Worm (Caenorhabditis elegans): ENCODE measurements around the gene T21B10.3.

The T21B10.3 gene

DNA sequence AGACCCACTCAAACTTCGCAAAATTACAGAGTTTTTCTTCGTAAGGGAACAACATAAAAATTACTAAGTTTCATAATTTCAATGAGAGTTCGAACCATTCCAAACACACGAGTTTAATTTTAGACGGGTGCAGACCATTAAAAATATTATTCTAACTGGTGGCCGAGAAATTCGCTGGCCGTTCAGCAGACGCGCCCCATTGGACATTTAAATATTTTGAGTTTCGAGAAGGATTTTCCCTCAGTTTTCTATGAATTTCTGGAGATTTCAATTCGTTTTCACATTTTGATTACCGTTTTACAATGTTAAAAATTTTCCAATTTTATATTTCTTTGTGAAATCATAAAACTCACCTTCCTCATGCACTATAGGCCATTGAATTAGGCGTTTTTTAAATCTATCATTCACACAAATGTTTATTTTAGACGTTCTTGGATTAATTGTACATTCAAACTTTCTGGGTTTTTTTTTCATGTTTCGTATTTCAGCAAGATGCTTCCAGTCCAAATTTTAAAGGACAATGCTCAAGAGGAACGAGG lies 6.9 kb upstream of the T21B10.3 start, which contains the start of gene cct-2 (continued):
- TF ChIP-seq swsn-7 (tag; optimal IDR thresholded peaks at IDR 0.05) (peak; percentile 31), sup-37 (GFP tag; optimal IDR thresholded peaks at IDR 0.05) (no peak), xbp-1 (tag; optimal IDR thresholded peaks at IDR 0.05) (peak; percentile 50), nhr-77 (tag; optimal IDR thresholded peaks at IDR 0.05) (no peak), alr-1 (tag; optimal IDR thresholded peaks at IDR 0.05; ENCODE audit: borderline replicate concordance) (no peak), F16B12.6 (tag; optimal IDR thresholded peaks at IDR 0.05) (no peak), nhr-85 (tag) (peak; percentile 66), jun-1 (tag; optimal IDR thresholded peaks at IDR 0.05) (no peak), elt-2 (tag; optimal IDR thresholded peaks at IDR 0.05) (no peak), nhr-47 (tag; optimal IDR thresholded peaks at IDR 0.05) (peak; percentile 38), ztf-4 (tag; optimal IDR thresholded peaks at IDR 0.05) (no peak)

DNA sequence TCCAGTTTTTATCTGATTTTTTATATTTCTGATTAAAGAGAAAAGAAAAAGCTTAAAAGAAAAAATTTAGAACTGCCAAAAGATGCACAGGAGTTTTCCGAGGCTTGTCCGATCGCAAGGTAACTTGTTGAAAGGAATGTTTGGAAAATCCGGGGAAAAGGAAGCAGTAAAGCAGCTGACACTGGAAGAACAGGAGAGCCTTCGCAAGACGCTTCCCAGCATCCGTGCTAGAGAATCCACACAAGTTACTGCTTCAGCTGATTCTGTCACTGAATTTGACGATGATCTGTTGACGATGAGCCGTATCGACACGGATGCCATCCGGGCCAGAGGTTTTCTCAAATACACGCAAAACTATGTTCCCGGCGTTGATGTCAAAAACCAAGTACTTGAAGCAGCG lies 4.4 kb upstream of the T21B10.3 start, which contains the start of gene mrpl-50:
TSS of gene mrpl-50 (plus strand) at position 71 of the 400 bp plus-strand sequence.
- TF ChIP-seq lir-3 (tag; optimal IDR thresholded peaks at IDR 0.05; ENCODE audit: poor library complexity) (no peak), grh-1 (GFP tag; IDR thresholded peaks at IDR 0.05) (no peak), zag-1 (tag; optimal IDR thresholded peaks at IDR 0.05) (no peak), nhr-19 (GFP tag; conservative IDR thresholded peaks at IDR 0.05) (no peak), C16A3.4 (tag; optimal IDR thresholded peaks at IDR 0.05) (no peak), efl-1 (optimal IDR thresholded peaks at IDR 0.05) (no peak), efl-1 (GFP tag; optimal IDR thresholded peaks at IDR 0.05 in 1 of 2) (peak in 1 of 2 experiments; percentile 78), nhr-20 (tag; optimal IDR thresholded peaks at IDR 0.05) (no peak), ama-1 (optimal IDR thresholded peaks at IDR 0.05) (no peak), nhr-47 (tag; optimal IDR thresholded peaks at IDR 0.05) (no peak), sup-37 (GFP tag; optimal IDR thresholded peaks at IDR 0.05) (no peak), dsc-1 (tag; optimal IDR thresholded peaks at IDR 0.05) (peak; percentile 6), ces-1 (GFP tag; optimal IDR thresholded peaks at IDR 0.05) (no peak)

DNA sequence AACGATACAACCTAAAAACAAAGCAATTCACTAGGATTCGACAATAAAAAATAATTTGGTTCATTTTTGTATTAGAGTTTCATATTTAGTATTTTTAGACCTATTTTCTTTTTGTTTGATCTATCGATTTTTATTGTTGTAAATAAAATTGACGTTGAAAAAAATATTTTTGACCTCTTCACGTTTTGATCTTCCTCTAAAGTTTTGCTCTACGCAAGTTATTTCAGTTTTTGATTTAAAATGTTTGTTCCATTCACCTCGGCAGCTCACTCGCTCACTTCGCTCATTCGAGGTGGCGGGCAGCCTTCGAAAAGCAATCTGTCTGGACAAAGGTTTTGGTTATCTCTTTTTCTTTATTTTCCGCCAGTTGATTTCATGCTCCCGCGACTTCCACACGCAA lies 3.4 kb upstream of the T21B10.3 start, which contains the start of gene enol-1:
TSS of gene enol-1 (plus strand) at position 235 of the 400 bp plus-strand sequence.
- no peak for TF ChIP-seq grh-1 (GFP tag; IDR thresholded peaks at IDR 0.05)
- no peak for TF ChIP-seq mdl-1 (tag; optimal IDR thresholded peaks at IDR 0.05)
- TF ChIP-seq lsy-2 (tag; optimal IDR thresholded peaks at IDR 0.05), result no peak
- no peak for TF ChIP-seq nhr-85 (tag)
- no peak for TF ChIP-seq ces-1 (GFP tag; optimal IDR thresholded peaks at IDR 0.05)
- TF ChIP-seq unc-98 (GFP tag; IDR thresholded peaks at IDR 0.05), result no peak
- TF ChIP-seq lin-39 (tag; optimal IDR thresholded peaks at IDR 0.05), result no peak
- TF ChIP-seq nhr-76 (tag; optimal IDR thresholded peaks at IDR 0.05), result no peak
- TF ChIP-seq ets-5 (GFP tag; IDR thresholded peaks at IDR 0.05), result no peak
- TF ChIP-seq nhr-47 (tag; optimal IDR thresholded peaks at IDR 0.05), result no peak
- TF ChIP-seq nhr-237 (tag; optimal IDR thresholded peaks at IDR 0.05), result no peak
- TF ChIP-seq pag-3 (tag; optimal IDR thresholded peaks at IDR 0.05; ENCODE audit: borderline replicate concordance, insufficient read depth), result no peak
- no peak for TF ChIP-seq ceh-82 (tag; optimal IDR thresholded peaks at IDR 0.05)
- no peak for TF ChIP-seq mep-1 (tag; optimal IDR thresholded peaks at IDR 0.05)
- TF ChIP-seq ama-1 (optimal IDR thresholded peaks at IDR 0.05), result no peak
- no peak for TF ChIP-seq nhr-19 (GFP tag; conservative IDR thresholded peaks at IDR 0.05)
- no peak for TF ChIP-seq ceh-88 (GFP tag; IDR thresholded peaks at IDR 0.05)

DNA sequence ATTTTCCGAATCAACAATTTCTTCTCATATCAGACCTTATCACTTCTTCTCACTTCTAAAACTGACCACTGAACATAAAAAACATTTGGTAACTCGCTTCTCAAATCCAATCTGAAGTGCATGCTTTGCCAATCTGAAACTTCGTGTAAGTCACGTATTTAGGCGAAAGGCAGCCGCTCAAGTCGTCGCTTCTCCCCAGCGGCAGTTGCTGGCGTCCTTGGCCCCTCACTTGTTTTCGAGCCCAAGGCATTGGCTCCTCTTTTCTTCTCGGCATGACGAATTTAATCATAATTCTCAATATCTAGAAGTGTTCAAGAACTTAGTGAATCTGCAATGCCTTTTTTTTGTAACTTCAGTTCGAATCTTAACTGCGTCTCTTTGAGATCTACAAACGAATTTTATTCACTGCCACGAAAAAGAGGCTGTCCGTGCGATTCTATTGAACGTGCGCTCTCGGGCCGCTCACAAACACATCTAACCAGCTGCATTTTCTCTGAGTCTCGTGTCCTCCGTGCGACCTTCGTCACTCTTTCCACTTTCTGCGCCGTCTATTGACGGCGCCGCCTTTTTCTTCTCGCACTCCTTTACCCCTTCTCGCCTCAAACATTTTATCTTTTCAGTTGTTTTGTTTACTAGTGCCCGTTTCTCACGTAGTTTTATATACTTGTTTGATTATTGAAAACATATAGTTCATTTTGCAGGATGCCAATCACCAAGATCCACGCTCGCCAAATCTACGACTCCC lies 2.6 kb upstream of the T21B10.3 start:
- TF ChIP-seq snu-23 (GFP tag; optimal IDR thresholded peaks at IDR 0.05), result peak; percentile 56
- peak in 1 of 2 experiments; percentile 27 for TF ChIP-seq lsy-2 (tag; optimal IDR thresholded peaks at IDR 0.05)
- peak; percentile 15 for TF ChIP-seq unc-130 (tag; optimal IDR thresholded peaks at IDR 0.05)
- TF ChIP-seq nhr-20 (tag; optimal IDR thresholded peaks at IDR 0.05), result peak; percentile 25
- TF ChIP-seq fos-1 (tag; optimal IDR thresholded peaks at IDR 0.05), result no peak
- no peak for TF ChIP-seq mep-1 (tag; optimal IDR thresholded peaks at IDR 0.05)
- TF ChIP-seq lin-14 (GFP tag; optimal IDR thresholded peaks at IDR 0.05), result peak; percentile 76
- TF ChIP-seq snpc-4 (tag; optimal IDR thresholded peaks at IDR 0.05), result no peak
- TF ChIP-seq mdl-1 (tag; optimal IDR thresholded peaks at IDR 0.05), result peak in 1 of 2 experiments; percentile 32
- TF ChIP-seq C16A3.4 (tag; optimal IDR thresholded peaks at IDR 0.05), result no peak
- no peak for TF ChIP-seq C04F5.9 (tag; optimal IDR thresholded peaks at IDR 0.05)
- no peak for TF ChIP-seq ceh-90 (tag; optimal IDR thresholded peaks at IDR 0.05)
- TF ChIP-seq nhr-28 (tag; optimal IDR thresholded peaks at IDR 0.05), result no peak
- peak in 1 of 3 experiments; percentile 19 for TF ChIP-seq ceh-82 (tag; optimal IDR thresholded peaks at IDR 0.05)
- peak; percentile 29 to 31 for TF ChIP-seq lin-35 (GFP tag; optimal IDR thresholded peaks at IDR 0.05)
- no peak for TF ChIP-seq aly-2 (tag; optimal IDR thresholded peaks at IDR 0.05)
- peak; percentile 21 for TF ChIP-seq swsn-7 (tag; optimal IDR thresholded peaks at IDR 0.05)
- peak; percentile 25 for TF ChIP-seq xbp-1 (tag; optimal IDR thresholded peaks at IDR 0.05)
- TF ChIP-seq nhr-71 (tag; optimal IDR thresholded peaks at IDR 0.05), result peak; percentile 34
- no peak for TF ChIP-seq sptf-1 (tag; optimal IDR thresholded peaks at IDR 0.05)
- no peak for TF ChIP-seq zag-1 (tag; optimal IDR thresholded peaks at IDR 0.05)
- TF ChIP-seq efl-1 (optimal IDR thresholded peaks at IDR 0.05), result no peak
- peak; percentile 3 to 6 for TF ChIP-seq efl-1 (GFP tag; optimal IDR thresholded peaks at IDR 0.05 in 1 of 2)
